Fruit fly (Drosophila melanogaster): Measurements from ENCODE around the gene CG14712.

Gene CG14712

dm6 chr3R:11614507-11614906 is 14.1 kb upstream of the CG14712 start:
- peak; percentile 40 for TF ChIP-seq CG14711 (tag; optimal IDR thresholded peaks at IDR 0.05)
- TF ChIP-seq Clk (GFP tag; optimal IDR thresholded peaks at IDR 0.05): no peak
- no peak for TF ChIP-seq Crg-1 (GFP tag; optimal IDR thresholded peaks at IDR 0.05)
- TF ChIP-seq bab1 (GFP tag; optimal IDR thresholded peaks at IDR 0.05): peak; percentile 46

DNA sequence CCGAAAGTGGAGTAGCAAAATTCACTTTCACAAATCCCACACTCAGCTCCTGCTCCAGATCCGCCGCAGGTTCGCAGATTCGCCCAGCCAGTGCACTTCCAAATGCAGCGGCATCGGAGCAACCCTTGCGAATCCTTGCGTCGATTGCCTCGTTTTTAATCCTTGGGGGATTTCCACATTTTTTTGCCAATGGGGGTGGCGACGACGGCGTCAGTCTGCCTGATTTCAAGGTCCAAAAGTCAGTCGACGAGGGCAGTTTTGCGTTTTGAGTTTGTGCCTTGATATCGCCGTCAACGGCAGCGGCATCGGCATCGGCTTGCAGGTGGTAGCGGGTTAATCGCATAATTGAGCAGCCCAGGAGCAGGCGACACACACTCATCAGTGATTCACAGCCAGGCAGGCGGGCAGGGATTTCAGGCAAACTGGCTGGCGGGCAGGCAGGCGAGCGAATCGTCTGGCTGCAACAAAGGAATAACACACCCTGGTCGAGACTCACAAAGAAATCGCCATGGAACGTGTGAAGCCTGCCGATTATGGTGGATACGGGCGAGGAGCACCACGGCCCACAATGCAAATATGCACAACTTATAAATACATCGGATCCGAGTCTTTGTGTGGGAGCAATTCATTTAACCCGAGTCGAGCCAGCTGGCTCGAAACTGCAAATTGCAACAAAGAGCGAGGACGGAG is 13.0 kb upstream of the CG14712 start:
- TF ChIP-seq kay (GFP tag; ENCODE audit: borderline replicate concordance) (no peak), cnc (optimal IDR thresholded peaks at IDR 0.05) (no peak), pad (GFP tag; optimal IDR thresholded peaks at IDR 0.05) (no peak), CG12768 (GFP tag; optimal IDR thresholded peaks at IDR 0.05) (no peak), CG33017 (tag; optimal IDR thresholded peaks at IDR 0.05) (no peak), Hr96 (GFP tag; optimal IDR thresholded peaks at IDR 0.05) (no peak), CG7045 (GFP tag; optimal IDR thresholded peaks at IDR 0.05) (no peak), CG11617 (GFP tag; optimal IDR thresholded peaks at IDR 0.05) (no peak), CG5204 (GFP tag; optimal IDR thresholded peaks at IDR 0.05) (no peak), Crg-1 (GFP tag; optimal IDR thresholded peaks at IDR 0.05) (no peak), CG1620 (GFP tag; optimal IDR thresholded peaks at IDR 0.05) (no peak), Mnt (GFP tag; optimal IDR thresholded peaks at IDR 0.05) (no peak)

- TF ChIP-seq Clk (GFP tag; optimal IDR thresholded peaks at IDR 0.05): no peak
- no peak for TF ChIP-seq kay (GFP tag; ENCODE audit: borderline replicate concordance)
- TF ChIP-seq bab1 (GFP tag; optimal IDR thresholded peaks at IDR 0.05): no peak
- TF ChIP-seq Hr96 (GFP tag; optimal IDR thresholded peaks at IDR 0.05): no peak
These were observed 12.3 kb upstream of the CG14712 start for dm6 chr3R:11616219-11616618.

DNA sequence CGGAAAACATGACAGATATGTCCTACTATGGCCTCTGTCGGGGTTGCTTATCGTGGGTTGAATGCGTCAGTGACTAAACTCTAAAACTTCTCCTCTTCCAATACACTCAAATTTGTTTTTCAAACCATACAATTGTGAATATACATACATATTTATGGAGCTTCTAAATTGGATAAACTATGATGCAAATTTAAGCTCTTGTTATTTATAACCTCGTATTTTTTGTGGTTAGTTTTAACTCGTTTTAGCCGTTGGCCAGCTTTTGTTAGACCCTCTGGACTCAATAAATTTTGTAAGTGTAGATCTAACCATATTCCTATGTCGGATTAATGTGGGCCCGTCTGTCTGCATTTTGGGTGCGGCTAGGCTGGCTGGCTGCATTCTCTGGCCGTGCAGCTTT is 11.2 kb upstream of the CG14712 start:
- TF ChIP-seq CG12768 (GFP tag; optimal IDR thresholded peaks at IDR 0.05): no peak
- TF ChIP-seq tj (GFP tag; optimal IDR thresholded peaks at IDR 0.05): no peak
- TF ChIP-seq kay (GFP tag; ENCODE audit: borderline replicate concordance): no peak
- no peak for TF ChIP-seq CG14711 (tag; optimal IDR thresholded peaks at IDR 0.05)
- TF ChIP-seq Hr96 (GFP tag; optimal IDR thresholded peaks at IDR 0.05): no peak
- TF ChIP-seq CG7045 (GFP tag; optimal IDR thresholded peaks at IDR 0.05): no peak
- no peak for TF ChIP-seq CG11617 (GFP tag; optimal IDR thresholded peaks at IDR 0.05)
- TF ChIP-seq CG7101 (tag; optimal IDR thresholded peaks at IDR 0.05): no peak
- no peak for TF ChIP-seq CG33017 (tag; optimal IDR thresholded peaks at IDR 0.05)
- no peak for TF ChIP-seq ovo (GFP tag; optimal IDR thresholded peaks at IDR 0.05)
- TF ChIP-seq CG1620 (GFP tag; optimal IDR thresholded peaks at IDR 0.05): no peak
- TF ChIP-seq pad (GFP tag; optimal IDR thresholded peaks at IDR 0.05): no peak
- no peak for TF ChIP-seq toe (GFP tag; optimal IDR thresholded peaks at IDR 0.05)
- TF ChIP-seq CG5204 (GFP tag; optimal IDR thresholded peaks at IDR 0.05): no peak
- no peak for TF ChIP-seq Crg-1 (GFP tag; optimal IDR thresholded peaks at IDR 0.05)

- TF ChIP-seq CG7101 (tag; optimal IDR thresholded peaks at IDR 0.05): no peak
- TF ChIP-seq bab1 (GFP tag; optimal IDR thresholded peaks at IDR 0.05): no peak
- no peak for TF ChIP-seq Clk (GFP tag; optimal IDR thresholded peaks at IDR 0.05)
- TF ChIP-seq CG1620 (GFP tag; optimal IDR thresholded peaks at IDR 0.05): no peak
- no peak for TF ChIP-seq pad (GFP tag; optimal IDR thresholded peaks at IDR 0.05)
- TF ChIP-seq CG7045 (GFP tag; optimal IDR thresholded peaks at IDR 0.05): no peak
- no peak for TF ChIP-seq CG12768 (GFP tag; optimal IDR thresholded peaks at IDR 0.05)
- TF ChIP-seq Mnt (GFP tag; optimal IDR thresholded peaks at IDR 0.05): no peak
- TF ChIP-seq ovo (GFP tag; optimal IDR thresholded peaks at IDR 0.05): no peak
- TF ChIP-seq CG5204 (GFP tag; optimal IDR thresholded peaks at IDR 0.05): no peak
- no peak for TF ChIP-seq CG33017 (tag; optimal IDR thresholded peaks at IDR 0.05)
- no peak for TF ChIP-seq CG11617 (GFP tag; optimal IDR thresholded peaks at IDR 0.05)
- no peak for TF ChIP-seq Hr96 (GFP tag; optimal IDR thresholded peaks at IDR 0.05)
- TF ChIP-seq CG14711 (tag; optimal IDR thresholded peaks at IDR 0.05): no peak
- no peak for TF ChIP-seq Crg-1 (GFP tag; optimal IDR thresholded peaks at IDR 0.05)
- TF ChIP-seq kay (GFP tag; ENCODE audit: borderline replicate concordance): no peak
- no peak for TF ChIP-seq cic (GFP tag; optimal IDR thresholded peaks at IDR 0.05)
- TF ChIP-seq toe (GFP tag; optimal IDR thresholded peaks at IDR 0.05): no peak
- TF ChIP-seq cnc (optimal IDR thresholded peaks at IDR 0.05): no peak
- no peak for TF ChIP-seq tj (GFP tag; optimal IDR thresholded peaks at IDR 0.05)
These were observed 10.7 kb upstream of the CG14712 start for dm6 chr3R:11617849-11618248.

DNA sequence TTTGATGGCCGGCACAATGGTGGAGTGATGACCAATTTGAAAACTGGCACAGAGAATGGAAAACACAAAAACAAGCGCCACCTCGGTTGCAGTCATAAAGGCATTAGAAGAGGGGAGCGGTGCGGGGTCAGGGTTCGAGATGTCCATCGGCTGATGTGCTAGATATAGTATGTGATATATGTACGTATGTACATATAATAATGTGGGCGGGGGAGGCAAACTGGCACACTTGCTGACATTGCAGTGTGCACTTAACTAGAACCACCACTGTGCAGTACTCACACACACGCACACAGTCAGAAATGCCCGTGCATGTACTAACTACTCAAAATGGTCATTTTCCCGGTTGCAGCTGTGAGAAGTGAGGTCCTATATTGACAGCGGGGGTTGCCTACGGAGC is 9.7 kb upstream of the CG14712 start:
- TF ChIP-seq CG14711 (tag; optimal IDR thresholded peaks at IDR 0.05): no peak
- peak; percentile 21 for TF ChIP-seq CG12768 (GFP tag; optimal IDR thresholded peaks at IDR 0.05)
- no peak for TF ChIP-seq CG33017 (tag; optimal IDR thresholded peaks at IDR 0.05)
- TF ChIP-seq tj (GFP tag; optimal IDR thresholded peaks at IDR 0.05): peak; percentile 61

DNA sequence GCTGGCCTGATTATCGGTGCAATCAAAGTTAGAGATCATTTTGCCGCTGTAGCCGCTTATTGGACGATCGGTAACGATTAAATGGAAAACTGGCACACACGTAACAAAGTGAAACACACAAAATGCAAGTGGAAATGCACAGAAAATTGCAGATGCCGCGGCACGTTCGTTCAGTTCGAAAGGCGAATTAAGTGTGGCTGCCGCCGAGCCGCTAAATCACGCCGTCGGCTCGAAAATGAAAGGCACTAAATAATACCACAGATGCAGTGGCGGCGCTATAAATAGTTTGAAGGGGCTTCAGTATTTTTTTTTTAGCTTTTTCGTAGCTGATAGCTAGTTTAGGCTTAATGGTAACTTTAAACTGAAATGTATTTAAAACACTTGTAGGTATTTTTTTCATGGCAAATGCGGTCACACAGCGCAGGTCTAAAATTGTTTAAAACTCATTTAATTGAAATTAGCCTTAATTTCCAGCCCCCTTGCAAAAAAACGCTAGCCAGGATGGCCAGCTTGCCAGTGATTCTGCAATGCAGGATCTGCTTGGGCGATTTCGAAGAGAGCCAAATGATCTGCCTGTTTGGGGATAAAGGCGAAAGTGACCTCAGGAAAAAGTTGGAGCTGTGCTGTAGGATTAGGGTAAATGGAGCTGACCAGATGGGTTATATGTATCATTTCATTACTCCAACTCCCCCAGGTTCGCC is 8.7 kb upstream of the CG14712 start, which contains the start of the genes Jupiter and CG14710:
Jupiter (minus strand) TSS at position 198 of the 701 bp plus-strand sequence.
CG14710 (plus strand) TSS at position 382 of the 701 bp plus-strand sequence.
- TF ChIP-seq CG7101 (tag; optimal IDR thresholded peaks at IDR 0.05): peak; percentile 63
- TF ChIP-seq ovo (GFP tag; optimal IDR thresholded peaks at IDR 0.05): peak; percentile 63
- TF ChIP-seq cic (GFP tag; optimal IDR thresholded peaks at IDR 0.05): peak; percentile 45
- peak; percentile 38 for TF ChIP-seq Crg-1 (GFP tag; optimal IDR thresholded peaks at IDR 0.05)
- TF ChIP-seq tj (GFP tag; optimal IDR thresholded peaks at IDR 0.05): peak; percentile 70
- TF ChIP-seq CG1620 (GFP tag; optimal IDR thresholded peaks at IDR 0.05): peak; percentile 78
- no peak for TF ChIP-seq kay (GFP tag; ENCODE audit: borderline replicate concordance)
- TF ChIP-seq CG12768 (GFP tag; optimal IDR thresholded peaks at IDR 0.05): peak; percentile 4
- no peak for TF ChIP-seq toe (GFP tag; optimal IDR thresholded peaks at IDR 0.05)
- TF ChIP-seq CG5204 (GFP tag; optimal IDR thresholded peaks at IDR 0.05): no peak
- TF ChIP-seq CG33017 (tag; optimal IDR thresholded peaks at IDR 0.05): peak; percentile 27
- peak; percentile 72 for TF ChIP-seq CG14711 (tag; optimal IDR thresholded peaks at IDR 0.05)
- peak; percentile 59 for TF ChIP-seq Clk (GFP tag; optimal IDR thresholded peaks at IDR 0.05)
- TF ChIP-seq CG11617 (GFP tag; optimal IDR thresholded peaks at IDR 0.05): no peak
- TF ChIP-seq cnc (optimal IDR thresholded peaks at IDR 0.05): no peak
- TF ChIP-seq bab1 (GFP tag; optimal IDR thresholded peaks at IDR 0.05): peak; percentile 72
- peak; percentile 60 for TF ChIP-seq Mnt (GFP tag; optimal IDR thresholded peaks at IDR 0.05)
- TF ChIP-seq pad (GFP tag; optimal IDR thresholded peaks at IDR 0.05): peak; percentile 5
- no peak for TF ChIP-seq Hr96 (GFP tag; optimal IDR thresholded peaks at IDR 0.05)
- peak; percentile 23 for TF ChIP-seq CG7045 (GFP tag; optimal IDR thresholded peaks at IDR 0.05)
